Worm (Caenorhabditis elegans) whole organism, midembryonic: ENCODE measurements around the gene acly-2.

Experiments
- T22C8.4 ChIP-seq: fragments of 200-800 bp; sonication (Bioruptor generic); IDR thresholded peaks from 2 replicates; pipeline ENCODE4 v1.3.6; 2022; ENCODE audit warnings: missing genetic modification characterization, missing compliant biosample characterization
- tab-1 ChIP-seq: fragments of 200-800 bp; sonication (Bioruptor generic); IDR thresholded peaks from 2 replicates; pipeline ENCODE4 v1.3.6; 2022; ENCODE audit warnings: missing genetic modification characterization, missing compliant biosample characterization
- ztf-29 ChIP-seq: fragments of 200-800 bp; sonication (Bioruptor generic); IDR thresholded peaks from 2 replicates; pipeline ENCODE4 v1.3.6; 2022; ENCODE audit warnings: missing genetic modification reagents, missing genetic modification characterization, missing compliant biosample characterization

- TF ChIP-seq tab-1 (GFP tag; lab: Robert Waterston, UW) (no peak), ztf-29 (GFP tag; lab: Robert Waterston, UW) (no peak), T22C8.4 (GFP tag; lab: Robert Waterston, UW) (no peak)
Observed at ce11 chrV:13083751-13084672, 32.3 kb upstream of the acly-2 start.
